Fruit fly (Drosophila melanogaster) whole organism, embryonic: Measurements from ENCODE around the gene CG5050.

Experiments used
- Atf6 ChIP-seq: fragments of 200-800 bp; sonication (Bioruptor generic); IDR thresholded peaks from 2 replicates; pipeline ENCODE4 v1.3.6; 2022; ENCODE audit warnings: missing biosample characterization, missing genetic modification characterization
- B-H1 ChIP-seq: fragments of 200-800 bp; sonication (Bioruptor generic); IDR thresholded peaks from 3 replicates; pipeline ENCODE4 v1.3.6; 2022; ENCODE audit warnings: missing biosample characterization, missing genetic modification characterization
- CG10431 ChIP-seq: fragments of 200-800 bp; sonication (Bioruptor generic); optimal IDR thresholded peaks from 3 replicates; lab custom pipeline; 2018; ENCODE audit warnings: missing biosample characterization, mild to moderate bottlenecking, missing genetic modification characterization
- CG10462 ChIP-seq: fragments of 200-800 bp; sonication (Bioruptor generic); optimal IDR thresholded peaks from 2 replicates; lab custom pipeline; 2016; ENCODE audit warnings: missing biosample characterization, missing genetic modification characterization
- CG10959 ChIP-seq: fragments of 200-800 bp; sonication (Bioruptor generic); IDR thresholded peaks from 2 replicates; pipeline ENCODE4 v1.3.6; 2022; ENCODE audit warnings: missing biosample characterization, missing genetic modification characterization
- CG11247 ChIP-seq: fragments of 200-800 bp; sonication (Bioruptor generic); IDR thresholded peaks from 2 replicates; pipeline ENCODE4 v1.3.6; 2022; ENCODE audit warnings: missing biosample characterization, missing genetic modification characterization
- CG11695 ChIP-seq: fragments of 200-800 bp; sonication (Bioruptor generic); IDR thresholded peaks from 3 replicates; pipeline ENCODE4 v1.3.6; 2022; ENCODE audit warnings: missing biosample characterization, missing genetic modification characterization
- CG15073 ChIP-seq: fragments of 200-800 bp; sonication (Bioruptor generic); optimal IDR thresholded peaks from 2 replicates; lab custom pipeline; 2016; ENCODE audit warnings: missing biosample characterization, missing genetic modification characterization
- CG15696 ChIP-seq: fragments of 200-800 bp; sonication (Bioruptor generic); optimal IDR thresholded peaks from 2 replicates; lab custom pipeline; 2019; ENCODE audit warnings: missing biosample characterization, mild to moderate bottlenecking, missing genetic modification characterization, moderate library complexity
- CG17568 ChIP-seq: fragments of 200-800 bp; sonication (Bioruptor generic); optimal IDR thresholded peaks from 2 replicates; lab custom pipeline; 2018; ENCODE audit warnings: missing biosample characterization, mild to moderate bottlenecking, missing genetic modification characterization, moderate library complexity
- CG17802 ChIP-seq: fragments of 200-800 bp; sonication (Bioruptor generic); optimal IDR thresholded peaks from 2 replicates; lab custom pipeline; 2018; ENCODE audit warnings: missing biosample characterization, mild to moderate bottlenecking, missing genetic modification characterization, moderate library complexity
- CG18599 ChIP-seq: fragments of 200-800 bp; sonication (Bioruptor generic); optimal IDR thresholded peaks from 3 replicates; lab custom pipeline; 2017; ENCODE audit warnings: missing biosample characterization, missing genetic modification characterization, mild to moderate bottlenecking, moderate library complexity, missing genetic modification reagents
- CG18764 ChIP-seq: fragments of 200-800 bp; sonication (Bioruptor generic); optimal IDR thresholded peaks from 3 replicates; lab custom pipeline; 2016; ENCODE audit warnings: missing biosample characterization, missing genetic modification characterization
- CG2202 ChIP-seq: fragments of 200-800 bp; sonication (Bioruptor generic); optimal IDR thresholded peaks from 2 replicates; lab custom pipeline; 2018; ENCODE audit warnings: missing biosample characterization, mild to moderate bottlenecking, missing genetic modification characterization
- CG2889 ChIP-seq: fragments of 200-800 bp; sonication (Bioruptor generic); IDR thresholded peaks from 3 replicates; pipeline ENCODE4 v1.3.6; 2022; ENCODE audit warnings: missing biosample characterization, missing genetic modification characterization
- CG30020 ChIP-seq: fragments of 200-800 bp; optimal IDR thresholded peaks from 2 replicates; lab custom pipeline; 2019; ENCODE audit warnings: missing biosample characterization, mild to moderate bottlenecking, missing genetic modification characterization, moderate library complexity
- CG4360 ChIP-seq: fragments of 200-800 bp; sonication (Bioruptor generic); IDR thresholded peaks from 2 replicates; pipeline ENCODE4 v1.3.6; 2022; ENCODE audit warnings: missing biosample characterization, missing genetic modification characterization
- CG5953 ChIP-seq: fragments of 200-800 bp; sonication (Bioruptor generic); IDR thresholded peaks from 2 replicates; pipeline ENCODE4 v1.3.6; 2022; ENCODE audit warnings: missing biosample characterization, missing genetic modification characterization
- CG6175 ChIP-seq: fragments of 200-800 bp; sonication (Bioruptor generic); IDR thresholded peaks from 3 replicates; pipeline ENCODE4 v1.3.6; 2022; ENCODE audit warnings: missing biosample characterization, missing genetic modification characterization
- CG9609 ChIP-seq: fragments of 200-800 bp; sonication (Bioruptor generic); optimal IDR thresholded peaks from 3 replicates; lab custom pipeline; 2016; ENCODE audit warnings: missing biosample characterization, missing genetic modification characterization
- CTCF ChIP-seq: fragments of 200-800 bp; sonication (Bioruptor generic); optimal IDR thresholded peaks from 2 replicates; lab custom pipeline; 2017; ENCODE audit warnings: missing biosample characterization, mild to moderate bottlenecking, missing genetic modification characterization, moderate library complexity
- Dek ChIP-seq: fragments of 200-800 bp; sonication (Bioruptor generic); optimal IDR thresholded peaks from 3 replicates; lab custom pipeline; 2019; ENCODE audit warnings: missing biosample characterization, mild to moderate bottlenecking, missing genetic modification characterization, moderate library complexity
- Dref ChIP-seq: fragments of 200-800 bp; sonication (Bioruptor generic); IDR thresholded peaks from 2 replicates; pipeline ENCODE4 v1.3.6; 2022; ENCODE audit warnings: missing biosample characterization, missing genetic modification characterization
- E2f1 ChIP-seq: fragments of 200-800 bp; sonication (Bioruptor generic); IDR thresholded peaks from 2 replicates; pipeline ENCODE4 v1.3.6; 2022; ENCODE audit warnings: missing biosample characterization, missing genetic modification characterization
- Eip74EF ChIP-seq, 2 experiments: fragments of 200-800 bp in 1 of 2; fragments of >200 bp in 1 of 2; sonication (Bioruptor generic) in 1 of 2; optimal IDR thresholded peaks; 2 replicates each; lab custom pipeline; 2017 to 2019; ENCODE audit warnings: missing biosample characterization in 2 of 2, missing genetic modification characterization in 2 of 2, mild to moderate bottlenecking in 1 of 2, moderate library complexity in 1 of 2
- Fer3 ChIP-seq: fragments of 200-800 bp; sonication (Bioruptor generic); optimal IDR thresholded peaks from 2 replicates; lab custom pipeline; 2018; ENCODE audit warnings: missing biosample characterization, mild to moderate bottlenecking, missing genetic modification characterization, moderate library complexity
- HLH4C ChIP-seq: fragments of 200-800 bp; sonication (Bioruptor generic); IDR thresholded peaks from 3 replicates; pipeline ENCODE4 v1.3.6; 2022; ENCODE audit warnings: missing biosample characterization, missing genetic modification characterization; ENCODE audit not compliant: partially characterized antibody
- Lhr ChIP-seq: fragments of 200-800 bp; sonication (Bioruptor generic); optimal IDR thresholded peaks from 3 replicates; lab custom pipeline; 2017; ENCODE audit warnings: mild to moderate bottlenecking, missing biosample characterization, missing genetic modification reagents, missing genetic modification characterization
- NFAT ChIP-seq: fragments of 200-800 bp; sonication (Bioruptor generic); IDR thresholded peaks from 2 replicates; pipeline ENCODE4 v1.3.6; 2022; ENCODE audit warnings: missing biosample characterization, missing genetic modification characterization
- Sin3A ChIP-seq: fragments of >200 bp; optimal IDR thresholded peaks from 2 replicates; lab custom pipeline; 2018
- YL-1 ChIP-seq: fragments of 200-800 bp; sonication (Bioruptor generic); optimal IDR thresholded peaks from 3 replicates; lab custom pipeline; 2017; ENCODE audit warnings: missing biosample characterization, mild to moderate bottlenecking, missing genetic modification characterization
- abd-A ChIP-seq: fragments of 200-800 bp; sonication (Bioruptor generic); optimal IDR thresholded peaks from 3 replicates; lab custom pipeline; 2019; ENCODE audit warnings: missing biosample characterization, mild to moderate bottlenecking, missing genetic modification characterization, moderate library complexity
- al ChIP-seq: fragments of 200-800 bp; sonication (Bioruptor generic); IDR thresholded peaks from 2 replicates; pipeline ENCODE4 v1.3.6; 2022; ENCODE audit warnings: missing biosample characterization, missing genetic modification characterization
- bcd ChIP-seq: fragments of 200-800 bp; sonication (Bioruptor generic); optimal IDR thresholded peaks from 2 replicates; lab custom pipeline; 2017; ENCODE audit warnings: missing biosample characterization, mild to moderate bottlenecking, missing genetic modification characterization
- bsh ChIP-seq, 2 experiments: fragments of 200-800 bp; sonication (Bioruptor generic); optimal IDR thresholded peaks; 2 replicates each; lab custom pipeline; 2017 to 2018; ENCODE audit warnings: mild to moderate bottlenecking in 2 of 2, missing biosample characterization in 2 of 2, missing genetic modification characterization in 2 of 2, moderate library complexity in 1 of 2
- ci ChIP-seq: fragments of 200-800 bp; sonication (Bioruptor generic); IDR thresholded peaks from 3 replicates; pipeline ENCODE4 v1.3.6; 2022; ENCODE audit warnings: missing biosample characterization, missing genetic modification characterization
- da ChIP-seq: fragments of 200-800 bp; sonication (Bioruptor generic); optimal IDR thresholded peaks from 2 replicates; lab custom pipeline; 2016; ENCODE audit warnings: missing biosample characterization, missing genetic modification characterization
- emc ChIP-seq: fragments of 200-800 bp; sonication (Bioruptor generic); optimal IDR thresholded peaks from 2 replicates; lab custom pipeline; 2016; ENCODE audit warnings: missing biosample characterization, missing genetic modification characterization
- en ChIP-seq: fragments of 200-800 bp; sonication (Bioruptor generic); optimal IDR thresholded peaks from 2 replicates; lab custom pipeline; 2016; ENCODE audit warnings: missing biosample characterization, missing genetic modification characterization
- exex ChIP-seq: fragments of 200-800 bp; sonication (Bioruptor generic); optimal IDR thresholded peaks from 4 replicates; lab custom pipeline; 2018; ENCODE audit warnings: missing biosample characterization, mild to moderate bottlenecking, missing genetic modification characterization, moderate library complexity
- fru ChIP-seq: fragments of >200 bp; optimal IDR thresholded peaks from 2 replicates; lab custom pipeline; 2017
- gce ChIP-seq: fragments of 200-800 bp; sonication (Bioruptor generic); IDR thresholded peaks from 3 replicates; pipeline ENCODE4 v1.3.6; 2022; ENCODE audit warnings: missing biosample characterization, missing genetic modification characterization
- gfzf ChIP-seq: fragments of 200-800 bp; sonication (Bioruptor generic); optimal IDR thresholded peaks from 2 replicates; lab custom pipeline; 2016; ENCODE audit warnings: missing biosample characterization, mild to moderate bottlenecking, missing genetic modification characterization, moderate library complexity
- kay ChIP-seq: fragments of 200-800 bp; sonication (Bioruptor generic); optimal IDR thresholded peaks from 2 replicates; lab custom pipeline; 2016; ENCODE audit warnings: missing biosample characterization, missing genetic modification characterization
- nmo ChIP-seq: fragments of 200-800 bp; sonication (Bioruptor generic); optimal IDR thresholded peaks from 2 replicates; lab custom pipeline; 2018; ENCODE audit warnings: missing biosample characterization, mild to moderate bottlenecking, missing genetic modification characterization, moderate library complexity
- p53 ChIP-seq: fragments of 200-800 bp; sonication (Bioruptor generic); optimal IDR thresholded peaks from 2 replicates; lab custom pipeline; 2016; ENCODE audit warnings: missing biosample characterization, missing genetic modification characterization
- pzg ChIP-seq: fragments of 200-800 bp; sonication (Bioruptor generic); optimal IDR thresholded peaks from 3 replicates; lab custom pipeline; 2018; ENCODE audit warnings: missing biosample characterization, mild to moderate bottlenecking, missing genetic modification characterization, moderate library complexity
- ssp ChIP-seq: fragments of 200-800 bp; sonication (Bioruptor generic); IDR thresholded peaks from 2 replicates; pipeline ENCODE4 v1.3.6; 2022; ENCODE audit warnings: missing biosample characterization, missing genetic modification characterization
- unc-4 ChIP-seq: fragments of 200-800 bp; sonication (Bioruptor generic); IDR thresholded peaks from 2 replicates; pipeline ENCODE4 v1.3.6; 2022; ENCODE audit warnings: missing biosample characterization, missing genetic modification characterization; ENCODE audit not compliant: partially characterized antibody
- vfl ChIP-seq: fragments of 200-800 bp; sonication (Bioruptor generic); optimal IDR thresholded peaks from 2 replicates; lab custom pipeline; 2016; ENCODE audit warnings: missing biosample characterization, missing genetic modification characterization
- vnd ChIP-seq: fragments of 200-800 bp; sonication (Bioruptor generic); IDR thresholded peaks from 3 replicates; pipeline ENCODE4 v1.3.6; 2022; ENCODE audit warnings: missing biosample characterization, missing genetic modification characterization; ENCODE audit not compliant: partially characterized antibody
- zen2 ChIP-seq: fragments of 200-800 bp; sonication (Bioruptor generic); IDR thresholded peaks from 3 replicates; pipeline ENCODE4 v1.3.6; 2022; ENCODE audit warnings: missing biosample characterization, missing genetic modification characterization; ENCODE audit not compliant: partially characterized antibody

Gene CG5050

DNA sequence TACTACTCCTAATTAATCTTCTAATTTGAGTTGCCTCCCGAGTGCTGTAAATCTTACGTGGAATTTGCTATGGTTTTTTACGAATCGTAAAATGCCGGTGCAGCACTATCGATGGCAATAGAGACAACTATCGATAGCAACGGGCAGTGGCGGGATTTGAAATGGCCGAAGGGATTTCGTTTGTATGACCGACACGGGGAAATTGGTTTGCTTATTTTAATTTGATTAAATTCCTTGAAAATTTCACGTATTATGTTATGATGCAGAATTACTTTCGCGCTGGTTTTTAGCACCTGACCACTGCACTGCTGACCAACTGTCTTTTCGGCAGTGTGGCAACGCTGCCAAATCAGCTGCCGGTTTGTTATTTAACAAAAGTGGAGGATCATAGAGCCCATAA is 31.4 kb downstream of the CG5050 start, which contains the start of the genes GCS2beta and CG5131 (continued):
- TF ChIP-seq CG10959 (peak; percentile 67), CG15073 (GFP tag; lab: Kevin White, UChicago) (peak; percentile 63), pzg (peak; percentile 82), CG4360 (peak; percentile 49; the same call in 1 of the 2 replicates), CG30020 (tag; lab: Kevin White, UChicago) (peak; percentile 66), ci (GFP tag; lab: Robert Waterston, UW) (peak; percentile 95), CG15696 (tag; lab: Kevin White, UChicago) (peak; percentile 82), fru (no peak), E2f1 (peak; percentile 91), NFAT (GFP tag; lab: Robert Waterston, UW) (peak; percentile 95), CG18599 (GFP tag; lab: Kevin White, UChicago) (peak; percentile 92), B-H1 (GFP tag; lab: Robert Waterston, UW) (peak; percentile 86), unc-4 (GFP tag; lab: Robert Waterston, UW) (peak; percentile 88), HLH4C (GFP tag; lab: Robert Waterston, UW) (peak; percentile 88), en (GFP tag; lab: Kevin White, UChicago) (peak; percentile 83), kay (GFP tag; lab: Kevin White, UChicago) (peak; percentile 91), gce (0 out of 3 replicates have a peak, but pooled peaks have one; percentile 68), CG10431 (GFP tag; lab: Kevin White, UChicago) (peak; percentile 60), YL-1 (GFP tag; lab: Kevin White, UChicago) (peak; percentile 88), Dek (tag; lab: Kevin White, UChicago) (peak; percentile 89), Dref (peak; percentile 86), gfzf (GFP tag; lab: Kevin White, UChicago) (peak; percentile 49), CG11695 (GFP tag; lab: Robert Waterston, UW) (peak; percentile 84; the same call in 2 of the 3 replicates), bcd (GFP tag; lab: Kevin White, UChicago) (peak; percentile 93), Atf6 (GFP tag; lab: Robert Waterston, UW) (peak; percentile 93), Fer3 (tag; lab: Kevin White, UChicago) (peak; percentile 91), al (GFP tag; lab: Robert Waterston, UW) (peak; percentile 94), zen2 (GFP tag; lab: Robert Waterston, UW) (peak; percentile 74; the same call in 2 of the 3 replicates), Sin3A (lab: Kevin White, UChicago) (peak; percentile 98), CG11247 (GFP tag; lab: Robert Waterston, UW) (peak; percentile 96), exex (tag; lab: Kevin White, UChicago) (peak; percentile 54), Lhr (GFP tag; lab: Kevin White, UChicago) (peak; percentile 74), vnd (GFP tag; lab: Robert Waterston, UW) (peak; percentile 89), CG6175 (peak; percentile 90), bsh (GFP tag; optimal IDR thresholded peaks at IDR 0.05; lab: Kevin White, UChicago) (peak; percentile 18 to 87), CG2889 (GFP tag; lab: Robert Waterston, UW) (peak; percentile 94), ssp (GFP tag; lab: Robert Waterston, UW) (peak; percentile 86), CG17802 (tag; lab: Kevin White, UChicago) (peak; percentile 73), CG17568 (no peak), CG9609 (peak; percentile 97), vfl (peak; percentile 97), CTCF (GFP tag; lab: Kevin White, UChicago) (peak; percentile 50), nmo (peak; percentile 96), CG18764 (peak; percentile 91), CG10462 (GFP tag; lab: Kevin White, UChicago) (peak; percentile 89), da (GFP tag; lab: Kevin White, UChicago) (peak; percentile 88), p53 (GFP tag; lab: Kevin White, UChicago) (peak; percentile 94), CG2202 (tag; lab: Kevin White, UChicago) (peak; percentile 64), Eip74EF (GFP tag; optimal IDR thresholded peaks at IDR 0.05; lab: Kevin White, UChicago) (peak in 1 of 2 experiments; percentile 39), CG5953 (GFP tag; lab: Robert Waterston, UW) (peak; percentile 80), emc (GFP tag; lab: Kevin White, UChicago) (peak; percentile 92), abd-A (no peak)
